Fruit fly (Drosophila melanogaster) whole organism, adult: ENCODE measurements around the gene CG17349.

ENCODE experiments used
- CG11617 ChIP-seq: fragments of 200-800 bp; sonication (Bioruptor generic); optimal IDR thresholded peaks from 2 replicates; lab custom pipeline; 2017; ENCODE audit warnings: mild to moderate bottlenecking, missing biosample characterization, missing genetic modification reagents, missing genetic modification characterization
- CG12768 ChIP-seq: fragments of 200-800 bp; sonication (Bioruptor generic); optimal IDR thresholded peaks from 2 replicates; lab custom pipeline; 2017; ENCODE audit warnings: missing biosample characterization, missing genetic modification characterization, mild to moderate bottlenecking, moderate library complexity, missing genetic modification reagents
- CG14711 ChIP-seq: fragments of 200-800 bp; sonication (Bioruptor generic); optimal IDR thresholded peaks from 2 replicates; lab custom pipeline; 2018; ENCODE audit warnings: missing biosample characterization, mild to moderate bottlenecking, missing genetic modification characterization, moderate library complexity
- CG33017 ChIP-seq: fragments of 200-800 bp; sonication (Bioruptor generic); optimal IDR thresholded peaks from 2 replicates; lab custom pipeline; 2018; ENCODE audit warnings: missing biosample characterization, mild to moderate bottlenecking, missing genetic modification characterization, moderate library complexity
- Crg-1 ChIP-seq: fragments of 200-800 bp; sonication (Bioruptor generic); optimal IDR thresholded peaks from 2 replicates; lab custom pipeline; 2016; ENCODE audit warnings: missing biosample characterization, missing genetic modification characterization
- Hr96 ChIP-seq: fragments of 200-800 bp; sonication (Bioruptor generic); optimal IDR thresholded peaks from 2 replicates; lab custom pipeline; 2016; ENCODE audit warnings: missing biosample characterization, missing genetic modification characterization
- Mnt ChIP-seq: fragments of 200-800 bp; sonication (Bioruptor generic); optimal IDR thresholded peaks from 2 replicates; lab custom pipeline; 2016; ENCODE audit warnings: missing biosample characterization, mild to moderate bottlenecking, missing genetic modification characterization
- cic ChIP-seq: fragments of 200-800 bp; sonication (Bioruptor generic); optimal IDR thresholded peaks from 2 replicates; lab custom pipeline; 2017; ENCODE audit warnings: missing biosample characterization, mild to moderate bottlenecking, missing genetic modification characterization, moderate library complexity
- cnc ChIP-seq, 2 experiments: fragments of >200 bp; optimal IDR thresholded peaks; 2 replicates each; lab custom pipeline; 2017
- ovo ChIP-seq: fragments of 200-800 bp; sonication (Bioruptor generic); optimal IDR thresholded peaks from 2 replicates; lab custom pipeline; 2016; ENCODE audit warnings: missing biosample characterization, missing genetic modification characterization
- tj ChIP-seq: fragments of 200-800 bp; sonication (Bioruptor generic); optimal IDR thresholded peaks from 3 replicates; lab custom pipeline; 2017; ENCODE audit warnings: missing biosample characterization, mild to moderate bottlenecking, missing genetic modification characterization, moderate library complexity

- no peak for TF ChIP-seq CG12768 (GFP tag; lab: Kevin White, UChicago)
- no peak for TF ChIP-seq ovo (GFP tag; lab: Kevin White, UChicago)
- TF ChIP-seq cic (GFP tag; lab: Kevin White, UChicago), result no peak
- TF ChIP-seq CG33017, result no peak
- TF ChIP-seq Crg-1 (GFP tag; lab: Kevin White, UChicago), result no peak
- no peak for TF ChIP-seq CG11617 (GFP tag; lab: Kevin White, UChicago)
- no peak for TF ChIP-seq tj (GFP tag; lab: Kevin White, UChicago)
- no peak for TF ChIP-seq Hr96 (GFP tag; lab: Kevin White, UChicago)
- TF ChIP-seq cnc (optimal IDR thresholded peaks at IDR 0.05; lab: Kevin White, UChicago), result no peak
- no peak for TF ChIP-seq Mnt (GFP tag; lab: Kevin White, UChicago)
- TF ChIP-seq CG14711 (tag; lab: Kevin White, UChicago), result no peak
Observed at dm6 chr2L:19370046-19370445, at the start of gene CG17349.
